Fruit fly (Drosophila melanogaster) Kc167 (cell line): ENCODE results near the gene swa.
"Not testable (repeated sequence)": the region's sequence is repeated elsewhere in the genome, so short reads cannot be mapped to it uniquely, and the experiment has no call there.

Experiments
- Myc ChIP-seq: fragments of >200 bp; optimal IDR thresholded peaks from 2 replicates; lab custom pipeline; 2017; ENCODE audit warnings: missing external identifiers
- Sin3A ChIP-seq: fragments of >200 bp; optimal IDR thresholded peaks from 2 replicates; lab custom pipeline; 2018; ENCODE audit warnings: missing external identifiers
- h ChIP-seq: fragments of >200 bp; optimal IDR thresholded peaks from 3 replicates; lab custom pipeline; 2018; ENCODE audit warnings: missing external identifiers
- insv ChIP-seq: fragments of >200 bp; optimal IDR thresholded peaks from 3 replicates; lab custom pipeline; 2018; ENCODE audit warnings: missing external identifiers
- psq ChIP-seq: fragments of >200 bp; optimal IDR thresholded peaks from 2 replicates; lab custom pipeline; 2017; ENCODE audit warnings: missing external identifiers
- ttk ChIP-seq: sonication (Bioruptor generic); optimal IDR thresholded peaks from 2 replicates; lab custom pipeline; 2017; ENCODE audit warnings: missing external identifiers

Gene swa

DNA sequence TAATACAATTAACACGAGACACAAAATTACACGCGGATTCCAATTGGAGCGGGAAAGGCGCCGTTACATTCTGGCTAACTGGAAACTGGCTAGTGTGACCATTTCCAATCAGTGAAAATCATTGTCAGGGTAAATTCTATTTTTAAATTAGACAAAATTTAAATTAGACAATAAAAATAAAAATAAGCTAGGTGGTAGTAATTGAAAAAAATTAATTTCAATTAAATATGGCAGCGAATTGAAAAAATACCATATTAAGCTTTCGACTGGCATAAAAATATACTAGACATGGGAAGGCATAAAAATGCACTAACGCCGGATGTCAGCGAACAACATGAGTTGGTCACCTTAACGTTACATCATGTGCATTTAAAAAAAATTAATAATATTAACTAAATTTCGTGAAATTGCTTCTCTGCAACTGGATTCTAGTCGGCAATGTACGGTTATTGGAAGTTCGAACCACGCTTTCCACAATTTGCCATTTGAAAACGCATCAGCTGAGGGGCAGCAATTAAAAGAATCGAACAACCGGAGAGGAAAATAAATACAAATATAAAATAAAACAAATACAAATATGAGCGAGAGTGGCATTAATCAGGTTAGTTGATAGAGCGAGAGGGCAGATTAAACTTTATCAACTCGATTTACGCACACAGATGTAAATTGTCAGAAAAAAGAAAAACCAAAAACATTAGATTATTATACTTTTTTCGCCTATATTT, at the start of gene swa, which contains the start of gene Marf:
swa (minus strand) TSS at position 77 of the 725 bp plus-strand sequence.
Marf (plus strand) TSS at position 318 of the 725 bp plus-strand sequence.
- no peak for TF ChIP-seq insv
- TF ChIP-seq h, result no peak
- TF ChIP-seq ttk, result no peak
- TF ChIP-seq psq, result no peak
- no peak for TF ChIP-seq Myc (lab: Kevin White, UChicago)
- TF ChIP-seq Sin3A (lab: Kevin White, UChicago), result no peak

DNA sequence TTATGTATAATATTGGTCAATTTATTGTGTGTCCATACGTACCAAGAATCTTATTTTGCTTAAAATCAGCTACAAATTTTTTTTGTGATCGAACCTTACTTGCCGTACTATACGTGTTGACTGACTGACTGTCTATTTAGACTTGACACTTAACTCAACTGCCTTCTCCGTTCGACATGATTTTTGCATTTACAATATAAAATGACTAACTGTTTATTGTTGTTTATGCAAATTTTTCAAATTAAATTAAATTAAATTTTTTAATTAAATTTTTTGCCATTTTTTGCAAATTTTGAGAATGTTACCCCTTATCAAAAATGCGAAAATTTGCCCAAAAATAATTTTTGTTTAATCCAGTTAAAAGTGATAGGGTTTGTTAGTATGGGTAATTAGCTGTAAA, 34.5 kb upstream of the swa start, which contains the start of gene CG33669:
CG33669 (minus strand) TSS at position 101 of the 400 bp plus-strand sequence.
- TF ChIP-seq Sin3A (lab: Kevin White, UChicago); psq; ttk: not testable (repeated sequence)

DNA sequence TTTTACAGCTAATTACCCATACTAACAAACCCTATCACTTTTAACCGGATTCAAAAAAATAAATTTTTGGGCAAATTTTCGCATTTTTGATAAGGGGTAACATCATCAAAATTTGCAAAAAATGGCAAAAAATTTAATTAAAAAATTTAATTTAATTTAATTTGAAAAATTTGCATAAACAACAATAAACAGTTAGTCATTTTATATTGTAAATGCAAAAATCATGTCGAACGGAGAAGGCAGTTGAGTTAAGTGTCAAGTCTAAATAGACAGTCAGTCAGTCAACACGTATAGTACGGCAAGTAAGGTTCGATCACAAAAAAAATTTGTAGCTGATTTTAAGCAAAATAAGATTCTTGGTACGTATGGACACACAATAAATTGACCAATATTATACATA, 18.4 kb upstream of the swa start, which contains the start of gene CG33664:
CG33664 (plus strand) TSS at position 301 of the 400 bp plus-strand sequence.
- not testable (repeated sequence) for TF ChIP-seq h; Sin3A (lab: Kevin White, UChicago); Myc (lab: Kevin White, UChicago)

DNA sequence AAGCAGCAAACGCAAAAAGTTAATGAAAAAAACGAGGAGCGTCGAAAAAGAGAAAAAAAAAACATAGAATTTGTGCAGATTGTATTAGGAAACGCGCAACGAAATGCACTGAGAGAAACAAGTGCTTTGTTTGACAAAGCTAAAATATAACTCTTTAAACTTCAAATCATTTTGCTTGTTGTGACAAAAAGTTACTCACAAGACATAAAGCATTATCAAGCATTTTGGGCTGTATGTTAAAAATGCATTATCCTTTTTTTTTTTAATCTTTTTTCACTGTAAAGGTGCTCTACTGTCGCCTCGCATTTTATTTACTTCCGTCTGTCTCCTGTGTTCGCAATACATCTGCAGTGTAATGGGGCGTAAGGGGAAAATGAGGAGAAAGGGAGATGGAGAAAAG, 11.2 kb upstream of the swa start:
- TF ChIP-seq Sin3A (lab: Kevin White, UChicago) (no peak), Myc (lab: Kevin White, UChicago) (no peak), h (no peak), ttk (no peak), insv (no peak), psq (no peak)

DNA sequence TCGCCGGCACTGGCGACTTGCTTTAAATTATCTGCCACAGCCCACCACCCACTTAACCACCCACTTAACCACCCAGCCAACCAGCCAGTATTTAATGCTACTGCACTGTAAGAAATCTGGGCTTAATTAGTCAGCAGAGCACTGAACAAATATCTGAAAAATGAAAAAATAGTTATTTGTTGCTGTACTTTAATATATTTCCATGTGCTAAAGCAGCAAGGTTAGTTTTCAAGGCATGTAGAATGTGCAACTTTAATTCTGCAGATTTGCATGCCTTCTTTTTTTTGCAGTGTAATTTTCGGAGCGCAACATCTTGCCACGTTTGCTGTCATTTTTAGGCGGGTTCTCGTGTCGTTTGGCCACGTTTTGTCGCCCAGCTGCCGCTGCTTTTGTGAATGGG, 10.1 kb upstream of the swa start:
- TF ChIP-seq psq, result no peak
- no peak for TF ChIP-seq ttk
- TF ChIP-seq Myc (lab: Kevin White, UChicago), result no peak
- no peak for TF ChIP-seq Sin3A (lab: Kevin White, UChicago)
- TF ChIP-seq insv, result no peak
- no peak for TF ChIP-seq h

DNA sequence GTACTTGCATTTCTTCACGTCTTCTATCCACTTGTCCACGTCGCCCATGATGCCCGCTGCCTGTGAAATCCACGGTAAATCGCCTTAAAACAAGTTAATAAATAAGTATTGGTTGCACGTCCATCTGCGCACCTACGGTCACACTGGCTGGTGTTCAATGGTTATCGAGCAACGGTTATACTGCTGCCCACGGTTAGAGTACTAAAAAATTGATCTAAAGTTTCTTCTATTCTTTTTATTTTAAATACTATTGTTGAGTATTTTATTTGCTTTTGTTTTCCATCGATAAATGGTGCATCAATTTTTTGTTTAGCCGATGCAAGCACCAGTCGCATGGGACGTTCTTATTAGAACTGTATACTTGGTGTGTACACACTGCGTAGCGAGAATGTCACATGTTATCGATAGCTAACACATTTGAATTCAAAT, 7.3 kb upstream of the swa start, which contains the start of gene PpV:
PpV (minus strand) TSS at position 147 of the 429 bp plus-strand sequence.
- TF ChIP-seq Sin3A (lab: Kevin White, UChicago), result no peak
- no peak for TF ChIP-seq insv
- no peak for TF ChIP-seq h
- no peak for TF ChIP-seq psq
- TF ChIP-seq ttk, result no peak
- no peak for TF ChIP-seq Myc (lab: Kevin White, UChicago)

DNA sequence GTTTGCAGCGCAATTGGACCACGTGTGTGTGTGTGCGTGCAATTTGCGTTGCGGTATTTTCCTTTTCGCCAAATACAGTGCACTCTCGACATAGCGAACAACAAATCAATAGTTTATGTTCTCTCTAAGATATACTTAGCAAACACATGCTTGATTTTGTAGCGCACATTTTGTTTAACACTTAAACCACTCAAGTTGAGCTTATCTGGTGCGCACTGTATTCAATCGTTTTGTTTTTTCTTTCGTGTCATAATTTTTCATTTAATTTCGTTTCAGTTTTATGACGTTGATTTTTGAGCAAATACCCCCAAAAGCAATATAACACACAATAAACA, 816 bp upstream of the swa start:
- no peak for TF ChIP-seq ttk
- no peak for TF ChIP-seq Myc (lab: Kevin White, UChicago)
- TF ChIP-seq insv, result no peak
- no peak for TF ChIP-seq h
- no peak for TF ChIP-seq psq
- TF ChIP-seq Sin3A (lab: Kevin White, UChicago), result no peak

DNA sequence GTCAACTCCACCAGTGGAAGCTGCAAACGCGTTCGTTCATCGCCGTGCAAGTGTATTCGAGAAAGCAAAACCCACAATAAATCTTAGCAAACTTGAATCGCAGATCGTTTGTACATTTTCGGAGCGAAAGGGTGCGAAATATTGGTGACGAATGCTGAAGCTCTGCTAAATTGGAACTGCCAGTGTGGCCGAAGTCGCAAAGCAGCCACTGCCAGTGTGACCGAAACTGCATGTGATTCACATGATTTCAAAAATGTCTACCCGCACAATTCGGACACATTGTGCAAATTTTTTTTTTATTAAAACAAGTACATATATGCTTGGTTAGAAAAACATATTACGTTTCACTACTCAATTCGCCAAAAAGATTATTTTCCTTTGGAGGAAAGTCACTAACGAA, 4.3 kb downstream of the swa start:
- TF ChIP-seq Myc (lab: Kevin White, UChicago) (no peak), insv (no peak), ttk (no peak), h (no peak), psq (no peak), Sin3A (lab: Kevin White, UChicago) (no peak)

DNA sequence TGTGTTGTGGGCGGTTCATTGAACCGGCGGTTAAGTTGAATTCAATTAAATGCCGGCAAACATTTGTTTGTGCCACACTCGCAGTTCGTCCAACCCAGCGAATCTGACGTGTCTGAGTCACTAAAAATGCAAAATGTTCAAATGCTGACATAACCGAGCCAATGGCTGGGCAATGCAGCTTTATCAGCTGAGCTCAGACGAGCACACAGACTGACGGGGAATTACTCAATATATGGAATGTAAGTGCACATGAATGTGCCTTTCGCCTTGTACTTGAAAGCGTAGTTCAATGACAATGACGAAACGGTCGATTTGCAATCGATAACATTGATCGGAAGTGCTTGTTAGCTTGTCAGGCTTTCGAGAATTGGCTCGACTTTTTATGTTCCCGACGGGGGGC, 7.3 kb downstream of the swa start:
- TF ChIP-seq psq (no peak), h (no peak), Myc (lab: Kevin White, UChicago) (no peak), insv (no peak), ttk (no peak), Sin3A (lab: Kevin White, UChicago) (no peak)

DNA sequence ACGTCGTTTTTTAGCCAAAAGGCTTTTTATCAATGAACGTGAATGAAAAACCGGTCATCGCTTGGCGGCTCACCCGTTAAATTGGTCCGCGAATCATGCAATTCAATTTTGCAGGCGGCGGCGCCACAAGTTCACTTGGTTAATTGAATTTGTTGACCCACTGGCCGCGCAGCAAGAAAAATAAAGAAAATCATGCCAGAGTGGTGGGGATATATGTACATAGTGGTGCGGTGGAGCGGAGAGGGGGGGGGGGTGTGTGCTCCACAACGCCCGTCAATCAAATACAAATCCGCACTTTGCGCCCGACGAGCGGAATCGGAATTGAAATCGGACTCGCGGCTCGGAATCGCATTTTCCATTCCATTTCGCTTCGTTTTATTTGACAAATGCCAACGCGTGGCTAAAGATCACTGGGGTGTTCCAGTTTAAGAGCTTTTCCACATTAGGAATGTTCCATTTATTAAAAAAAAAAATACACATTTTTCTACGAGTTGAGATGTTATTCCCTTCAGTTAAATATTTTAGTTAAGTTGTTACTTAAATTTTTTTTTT, 8.0 kb downstream of the swa start:
- no peak for TF ChIP-seq insv

DNA sequence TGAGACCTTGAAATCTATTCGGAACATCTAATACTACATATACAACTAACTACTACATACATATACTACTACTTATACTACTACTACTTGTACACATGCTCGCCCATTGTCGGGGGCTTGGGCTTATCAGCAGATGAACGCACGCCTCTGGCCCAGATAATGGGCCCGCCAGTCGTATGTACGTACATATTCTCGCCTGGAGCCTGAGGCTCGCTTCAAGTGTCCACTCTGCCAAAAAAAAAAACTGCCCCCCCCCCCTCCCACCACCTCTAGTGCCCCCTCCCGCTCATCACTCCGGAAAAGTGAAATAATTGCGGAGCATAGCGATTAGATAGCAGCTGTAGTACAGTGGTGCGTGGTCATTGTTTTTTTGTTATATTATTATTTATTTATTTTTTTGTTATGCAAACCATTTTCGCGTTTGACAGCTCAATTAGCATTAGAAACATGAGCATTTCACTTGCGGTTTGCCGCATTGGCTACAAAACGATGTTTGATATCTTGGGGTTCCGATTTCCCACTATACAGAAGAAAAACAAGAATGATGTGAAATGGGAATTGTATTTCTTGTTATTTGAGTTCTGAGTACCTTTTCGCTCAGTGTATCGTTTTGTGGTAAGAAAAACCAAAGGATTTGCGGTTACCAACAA, 8.6 kb downstream of the swa start:
- no peak for TF ChIP-seq Sin3A (lab: Kevin White, UChicago)
- TF ChIP-seq psq, result no peak
- TF ChIP-seq insv, result no peak
- no peak for TF ChIP-seq ttk
- TF ChIP-seq Myc (lab: Kevin White, UChicago), result no peak
- TF ChIP-seq h, result no peak

DNA sequence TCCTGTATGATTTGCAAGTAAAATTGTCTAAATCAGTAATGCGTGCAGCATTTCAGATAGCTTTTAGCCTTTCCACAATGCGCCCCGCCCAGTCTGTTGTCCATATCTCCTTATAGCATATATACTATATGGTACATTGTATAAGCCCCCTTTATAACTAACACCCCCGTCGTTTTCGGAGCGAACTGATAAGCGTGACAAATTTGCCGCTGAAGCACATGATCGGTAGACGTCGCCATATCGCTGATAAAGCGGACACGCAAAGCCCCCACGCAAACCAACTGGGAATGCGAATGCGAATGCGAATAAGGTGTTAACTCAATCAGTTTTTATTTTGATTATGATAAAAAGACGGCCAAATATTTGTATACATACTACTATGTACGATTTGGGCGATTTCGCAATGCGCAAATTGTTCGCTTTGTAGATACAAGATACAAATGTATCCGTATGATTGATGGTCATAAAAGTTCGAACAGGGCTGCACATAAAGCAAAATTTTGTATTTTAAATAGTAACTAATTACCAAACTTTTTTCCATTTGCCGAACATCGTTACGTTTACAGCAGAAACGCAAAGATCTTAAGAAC, 10.3 kb downstream of the swa start:
- TF ChIP-seq h (no peak), insv (no peak), ttk (no peak), Myc (lab: Kevin White, UChicago) (no peak), Sin3A (lab: Kevin White, UChicago) (no peak), psq (no peak)

DNA sequence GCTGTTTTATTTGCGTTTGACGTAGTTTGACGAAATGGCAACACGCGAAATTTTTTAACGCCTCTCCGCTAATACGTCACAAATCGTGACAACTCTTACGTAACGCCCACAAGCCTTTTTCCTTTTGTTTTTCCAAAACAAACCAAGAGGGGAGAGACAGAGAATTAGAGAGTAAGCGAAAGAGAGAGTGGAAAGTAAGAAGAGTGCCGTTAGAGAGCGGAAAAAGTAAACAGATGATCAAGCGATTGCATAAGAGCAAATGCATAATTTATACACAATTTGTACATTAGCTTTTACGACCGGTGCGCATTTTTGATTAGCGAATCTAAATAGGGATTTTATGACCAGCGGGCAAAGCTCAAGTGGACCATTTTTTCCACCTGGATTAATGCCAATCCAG, 11.3 kb downstream of the swa start:
- TF ChIP-seq Sin3A (lab: Kevin White, UChicago) (no peak), Myc (lab: Kevin White, UChicago) (no peak), h (no peak), psq (no peak), ttk (no peak), insv (no peak)
